Fruit fly (Drosophila melanogaster) whole organism, embryonic: ENCODE data around the gene nonC.

Source experiments
- Bdp1 ChIP-seq: fragments of 200-800 bp; sonication (Bioruptor generic); optimal IDR thresholded peaks from 3 replicates; lab custom pipeline; 2016; ENCODE audit warnings: missing biosample characterization, missing genetic modification characterization
- BtbVII ChIP-seq: fragments of 200-800 bp; sonication (Bioruptor generic); optimal IDR thresholded peaks from 3 replicates; lab custom pipeline; 2017; ENCODE audit warnings: missing biosample characterization, mild to moderate bottlenecking, missing genetic modification characterization
- CG11085 ChIP-seq: fragments of 200-800 bp; sonication (Bioruptor generic); IDR thresholded peaks from 2 replicates; pipeline ENCODE4 v1.3.6; 2022; ENCODE audit warnings: missing biosample characterization, missing genetic modification characterization
- CG11093 ChIP-seq: fragments of 200-800 bp; sonication (Bioruptor generic); IDR thresholded peaks from 3 replicates; pipeline ENCODE4 v1.3.6; 2022; ENCODE audit warnings: missing biosample characterization, missing genetic modification characterization
- CG12219 ChIP-seq: fragments of 200-800 bp; sonication (Bioruptor generic); optimal IDR thresholded peaks from 3 replicates; lab custom pipeline; 2018; ENCODE audit warnings: missing biosample characterization, mild to moderate bottlenecking, missing genetic modification characterization
- CG13424 ChIP-seq: fragments of 200-800 bp; sonication (Bioruptor generic); optimal IDR thresholded peaks from 2 replicates; lab custom pipeline; 2019; ENCODE audit warnings: missing biosample characterization, mild to moderate bottlenecking, missing genetic modification characterization, moderate library complexity
- CG14050 ChIP-seq: fragments of 200-800 bp; sonication (Bioruptor generic); IDR thresholded peaks from 3 replicates; pipeline ENCODE4 v1.3.6; 2022; ENCODE audit warnings: missing biosample characterization, missing genetic modification characterization
- CG15011 ChIP-seq: fragments of 200-800 bp; sonication (Bioruptor generic); optimal IDR thresholded peaks from 3 replicates; lab custom pipeline; 2018; ENCODE audit warnings: missing biosample characterization, mild to moderate bottlenecking, missing genetic modification characterization
- CG15601 ChIP-seq: fragments of 200-800 bp; sonication (Bioruptor generic); optimal IDR thresholded peaks from 3 replicates; lab custom pipeline; 2019; ENCODE audit warnings: missing biosample characterization, mild to moderate bottlenecking, missing genetic modification characterization, moderate library complexity
- CG1602 ChIP-seq: fragments of 200-800 bp; sonication (Bioruptor generic); optimal IDR thresholded peaks from 3 replicates; lab custom pipeline; 2016; ENCODE audit warnings: missing biosample characterization, missing genetic modification characterization
- CG17359 ChIP-seq: fragments of 200-800 bp; sonication (Bioruptor generic); optimal IDR thresholded peaks from 3 replicates; lab custom pipeline; 2018; ENCODE audit warnings: missing biosample characterization, mild to moderate bottlenecking, missing genetic modification characterization, moderate library complexity
- CG18262 ChIP-seq: fragments of 200-800 bp; optimal IDR thresholded peaks from 3 replicates; lab custom pipeline; 2019; ENCODE audit warnings: missing biosample characterization, mild to moderate bottlenecking, missing genetic modification characterization, moderate library complexity
- CG18476 ChIP-seq: fragments of 200-800 bp; sonication (Bioruptor generic); optimal IDR thresholded peaks from 2 replicates; lab custom pipeline; 2016; ENCODE audit warnings: missing biosample characterization, mild to moderate bottlenecking, missing genetic modification characterization
- CG2678 ChIP-seq: fragments of 200-800 bp; sonication (Bioruptor generic); optimal IDR thresholded peaks from 3 replicates; lab custom pipeline; 2019; ENCODE audit warnings: missing biosample characterization, mild to moderate bottlenecking, missing genetic modification characterization, moderate library complexity
- CG2712 ChIP-seq: fragments of 200-800 bp; optimal IDR thresholded peaks from 3 replicates; lab custom pipeline; 2019; ENCODE audit warnings: missing biosample characterization, mild to moderate bottlenecking, missing genetic modification characterization, moderate library complexity
- CG33557 ChIP-seq: fragments of 200-800 bp; sonication (Bioruptor generic); optimal IDR thresholded peaks from 2 replicates; lab custom pipeline; 2019; ENCODE audit warnings: missing biosample characterization, mild to moderate bottlenecking, missing genetic modification characterization, moderate library complexity
- CG3995 ChIP-seq: fragments of 200-800 bp; sonication (Bioruptor generic); optimal IDR thresholded peaks from 3 replicates; lab custom pipeline; 2016; ENCODE audit warnings: missing biosample characterization, missing genetic modification characterization
- CG42726 ChIP-seq: fragments of 200-800 bp; sonication (Bioruptor generic); IDR thresholded peaks from 2 replicates; pipeline ENCODE4 v1.3.6; 2022; ENCODE audit warnings: missing biosample characterization, missing genetic modification characterization; ENCODE audit not compliant: partially characterized antibody
- CG4820 ChIP-seq: fragments of 200-800 bp; sonication (Bioruptor generic); optimal IDR thresholded peaks from 3 replicates; lab custom pipeline; 2016; ENCODE audit warnings: missing biosample characterization, missing genetic modification characterization
- CG6272 ChIP-seq: fragments of 200-800 bp; sonication (Bioruptor generic); IDR thresholded peaks from 2 replicates; pipeline ENCODE4 v1.3.6; 2022; ENCODE audit warnings: missing biosample characterization, missing genetic modification characterization
- CG7963 ChIP-seq: fragments of 200-800 bp; sonication (Bioruptor generic); IDR thresholded peaks from 3 replicates; pipeline ENCODE4 v1.3.6; 2022; ENCODE audit warnings: missing biosample characterization, missing genetic modification characterization; ENCODE audit not compliant: partially characterized antibody
- CG8359 ChIP-seq: fragments of 200-800 bp; sonication (Bioruptor generic); optimal IDR thresholded peaks from 2 replicates; lab custom pipeline; 2017; ENCODE audit warnings: missing biosample characterization, mild to moderate bottlenecking, missing genetic modification characterization, borderline replicate concordance
- Deaf1 ChIP-seq: fragments of 200-800 bp; optimal IDR thresholded peaks from 3 replicates; lab custom pipeline; 2019; ENCODE audit warnings: missing biosample characterization, mild to moderate bottlenecking, missing genetic modification characterization, moderate library complexity
- Dfd ChIP-seq, 2 experiments: fragments of >200 bp; optimal IDR thresholded peaks; 2 replicates each; lab custom pipeline; 2017; ENCODE audit warnings: missing biosample characterization in 2 of 2, missing genetic modification characterization in 2 of 2
- E2f1 ChIP-seq: fragments of 200-800 bp; sonication (Bioruptor generic); IDR thresholded peaks from 2 replicates; pipeline ENCODE4 v1.3.6; 2022; ENCODE audit warnings: missing biosample characterization, missing genetic modification characterization
- E2f2 ChIP-seq: fragments of 200-800 bp; sonication (Bioruptor generic); IDR thresholded peaks from 2 replicates; pipeline ENCODE4 v1.3.6; 2022; ENCODE audit warnings: missing biosample characterization, missing genetic modification characterization
- Elba2 ChIP-seq: fragments of 200-800 bp; sonication (Bioruptor generic); optimal IDR thresholded peaks from 3 replicates; lab custom pipeline; 2016; ENCODE audit warnings: missing biosample characterization, missing genetic modification characterization
- H15 ChIP-seq: fragments of 200-800 bp; sonication (Bioruptor generic); IDR thresholded peaks from 3 replicates; pipeline ENCODE4 v1.3.6; 2022; ENCODE audit warnings: missing biosample characterization, missing genetic modification characterization
- MBD-R2 ChIP-seq: fragments of 200-800 bp; sonication (Bioruptor generic); IDR thresholded peaks from 2 replicates; pipeline ENCODE4 v1.3.6; 2022; ENCODE audit warnings: missing biosample characterization, missing genetic modification characterization
- NFAT ChIP-seq: fragments of 200-800 bp; sonication (Bioruptor generic); IDR thresholded peaks from 2 replicates; pipeline ENCODE4 v1.3.6; 2022; ENCODE audit warnings: missing biosample characterization, missing genetic modification characterization
- Neu2 ChIP-seq: fragments of 200-800 bp; sonication (Bioruptor generic); optimal IDR thresholded peaks from 3 replicates; lab custom pipeline; 2016; ENCODE audit warnings: missing biosample characterization, missing genetic modification characterization, borderline replicate concordance
- Nf-YC ChIP-seq: fragments of 200-800 bp; optimal IDR thresholded peaks from 3 replicates; lab custom pipeline; 2019; ENCODE audit warnings: missing biosample characterization, mild to moderate bottlenecking, missing genetic modification characterization, moderate library complexity
- Pdp1 ChIP-seq, 2 experiments: fragments of 200-800 bp; sonication (Bioruptor generic); optimal IDR thresholded peaks; 3 replicates each; lab custom pipeline; 2016; ENCODE audit warnings: missing biosample characterization in 2 of 2, missing genetic modification characterization in 2 of 2, mild to moderate bottlenecking in 1 of 2, moderate library complexity in 1 of 2
- Side ChIP-seq: fragments of 200-800 bp; sonication (Bioruptor generic); optimal IDR thresholded peaks from 2 replicates; lab custom pipeline; 2016; ENCODE audit warnings: missing biosample characterization, missing genetic modification characterization
- Spps ChIP-seq: fragments of 200-800 bp; sonication (Bioruptor generic); optimal IDR thresholded peaks from 2 replicates; lab custom pipeline; 2018; ENCODE audit warnings: missing biosample characterization, mild to moderate bottlenecking, missing genetic modification characterization
- bsh ChIP-seq, 2 experiments: fragments of 200-800 bp; sonication (Bioruptor generic); optimal IDR thresholded peaks; 2 replicates each; lab custom pipeline; 2017 to 2018; ENCODE audit warnings: mild to moderate bottlenecking in 2 of 2, missing biosample characterization in 2 of 2, missing genetic modification characterization in 2 of 2, moderate library complexity in 1 of 2
- cato ChIP-seq: fragments of 200-800 bp; sonication (Bioruptor generic); optimal IDR thresholded peaks from 2 replicates; lab custom pipeline; 2016; ENCODE audit warnings: missing biosample characterization, missing genetic modification characterization, borderline replicate concordance
- gro ChIP-seq: fragments of 200-800 bp; sonication (Bioruptor generic); optimal IDR thresholded peaks from 2 replicates; lab custom pipeline; 2016; ENCODE audit warnings: missing biosample characterization, missing genetic modification characterization
- ham ChIP-seq: fragments of 200-800 bp; sonication (Bioruptor generic); IDR thresholded peaks from 2 replicates; pipeline ENCODE4 v1.3.6; 2022; ENCODE audit warnings: missing biosample characterization, missing genetic modification characterization
- hbn ChIP-seq: fragments of 200-800 bp; sonication (Bioruptor generic); IDR thresholded peaks from 2 replicates; pipeline ENCODE4 v1.3.6; 2022; ENCODE audit warnings: missing biosample characterization, missing genetic modification characterization; ENCODE audit not compliant: partially characterized antibody
- hkb ChIP-seq, 2 experiments: fragments of 200-800 bp in 1 of 2; fragments of >200 bp in 1 of 2; sonication (Bioruptor generic) in 1 of 2; IDR thresholded peaks in 1 of 2; optimal IDR thresholded peaks in 1 of 2; 2 replicates each; pipeline versions ENCODE4 v1.3.6 to Lab custom; 2017 to 2022; ENCODE audit warnings: missing biosample characterization in 1 of 2, missing genetic modification characterization in 1 of 2
- jing ChIP-seq: fragments of 200-800 bp; sonication (Bioruptor generic); optimal IDR thresholded peaks from 2 replicates; lab custom pipeline; 2018; ENCODE audit warnings: missing biosample characterization, mild to moderate bottlenecking, missing genetic modification characterization
- p53 ChIP-seq: fragments of 200-800 bp; sonication (Bioruptor generic); optimal IDR thresholded peaks from 2 replicates; lab custom pipeline; 2016; ENCODE audit warnings: missing biosample characterization, missing genetic modification characterization
- pnt ChIP-seq: fragments of 200-800 bp; sonication (Bioruptor generic); optimal IDR thresholded peaks from 3 replicates; lab custom pipeline; 2016; ENCODE audit warnings: missing biosample characterization, missing genetic modification characterization
- rib ChIP-seq: fragments of 200-800 bp; sonication (Bioruptor generic); IDR thresholded peaks from 2 replicates; pipeline ENCODE4 v1.3.6; 2022; ENCODE audit warnings: missing biosample characterization, missing genetic modification characterization
- slp2 ChIP-seq: fragments of 200-800 bp; sonication (Bioruptor generic); optimal IDR thresholded peaks from 2 replicates; lab custom pipeline; 2016; ENCODE audit warnings: missing biosample characterization, missing genetic modification characterization
- sob ChIP-seq: fragments of 200-800 bp; sonication (Bioruptor generic); IDR thresholded peaks from 2 replicates; pipeline ENCODE4 v1.3.6; 2022; ENCODE audit warnings: missing biosample characterization, missing genetic modification characterization
- ssp ChIP-seq: fragments of 200-800 bp; sonication (Bioruptor generic); IDR thresholded peaks from 2 replicates; pipeline ENCODE4 v1.3.6; 2022; ENCODE audit warnings: missing biosample characterization, missing genetic modification characterization
- tin ChIP-seq: fragments of 200-800 bp; sonication (Bioruptor generic); optimal IDR thresholded peaks from 3 replicates; lab custom pipeline; 2016; ENCODE audit warnings: missing biosample characterization, missing genetic modification characterization
- tll ChIP-seq, 2 experiments: fragments of 200-800 bp in 1 of 2; fragments of >200 bp in 1 of 2; sonication (Bioruptor generic) in 1 of 2; optimal IDR thresholded peaks; 2 replicates each; lab custom pipeline; 2017 to 2019; ENCODE audit warnings: missing biosample characterization in 2 of 2, missing genetic modification characterization in 2 of 2, mild to moderate bottlenecking in 1 of 2, moderate library complexity in 1 of 2

Gene nonC

dm6 chrX:6854563-6854962, 30.3 kb downstream of the nonC start (continued):
- TF ChIP-seq CG8359 (GFP tag; lab: Kevin White, UChicago) (peak; percentile 40), CG6272 (GFP tag; lab: Robert Waterston, UW) (peak; percentile 40; the same call in 1 of the 2 replicates), Deaf1 (tag; lab: Kevin White, UChicago) (peak; percentile 49), gro (GFP tag; lab: Kevin White, UChicago) (peak; percentile 63), BtbVII (GFP tag; lab: Kevin White, UChicago) (peak; percentile 85), Bdp1 (GFP tag; lab: Kevin White, UChicago) (peak; percentile 7), rib (GFP tag; lab: Robert Waterston, UW) (no peak), CG13424 (tag; lab: Kevin White, UChicago) (peak; percentile 76), E2f1 (peak; percentile 74), CG3995 (GFP tag; lab: Kevin White, UChicago) (peak; percentile 31), CG11093 (GFP tag; lab: Robert Waterston, UW) (peak; percentile 70), Dfd (GFP tag; optimal IDR thresholded peaks at IDR 0.05; lab: Kevin White, UChicago) (no peak), CG11085 (GFP tag; lab: Robert Waterston, UW) (peak; percentile 54), CG2712 (tag; lab: Kevin White, UChicago) (peak; percentile 85), CG12219 (peak; percentile 72), MBD-R2 (GFP tag; lab: Robert Waterston, UW) (peak; percentile 31; the same call in 1 of the 2 replicates), sob (GFP tag; lab: Robert Waterston, UW) (peak; percentile 86), CG15601 (peak; percentile 62), ssp (GFP tag; lab: Robert Waterston, UW) (peak; percentile 58), E2f2 (GFP tag; lab: Robert Waterston, UW) (peak; percentile 52; the same call in 1 of the 2 replicates), CG14050 (peak; percentile 66), Nf-YC (tag; lab: Kevin White, UChicago) (peak; percentile 35), Pdp1 (GFP tag; optimal IDR thresholded peaks at IDR 0.05; lab: Kevin White, UChicago) (peak; percentile 63 to 73), Neu2 (no peak), CG18476 (peak; percentile 71), H15 (GFP tag; lab: Robert Waterston, UW) (peak; percentile 81), bsh (GFP tag; optimal IDR thresholded peaks at IDR 0.05; lab: Kevin White, UChicago) (peak; percentile 56 to 87), cato (peak; percentile 53), hbn (GFP tag; lab: Robert Waterston, UW) (no peak), Side (GFP tag; lab: Kevin White, UChicago) (peak; percentile 74), jing (peak; percentile 46), CG2678 (tag; lab: Kevin White, UChicago) (peak; percentile 90), CG1602 (GFP tag; lab: Kevin White, UChicago) (peak; percentile 67), CG42726 (GFP tag; lab: Robert Waterston, UW) (no peak), ham (GFP tag; lab: Robert Waterston, UW) (no peak), slp2 (GFP tag; lab: Kevin White, UChicago) (peak; percentile 47), tll (GFP tag; optimal IDR thresholded peaks at IDR 0.05; lab: Kevin White, UChicago) (no peak), CG17359 (tag; lab: Kevin White, UChicago) (peak; percentile 90), tin (GFP tag; lab: Kevin White, UChicago) (peak; percentile 62), CG18262 (tag; lab: Kevin White, UChicago) (peak; percentile 84), CG15011 (peak; percentile 77), pnt (GFP tag; lab: Kevin White, UChicago) (peak; percentile 29), Spps (tag; lab: Kevin White, UChicago) (peak; percentile 50), CG4820 (GFP tag; lab: Kevin White, UChicago) (peak; percentile 83), CG33557 (GFP tag; lab: Kevin White, UChicago) (no peak), Elba2 (GFP tag; lab: Kevin White, UChicago) (no peak), CG7963 (GFP tag; lab: Robert Waterston, UW) (no peak), hkb (optimal IDR thresholded peaks at IDR 0.05; lab: Kevin White, UChicago) (no peak), hkb (GFP tag; IDR thresholded peaks at IDR 0.05; lab: Robert Waterston, UW) (peak; percentile 87), p53 (no peak), NFAT (peak; percentile 43; the same call in 1 of the 2 replicates)
